Fruit fly (Drosophila melanogaster): Measurements from ENCODE around the gene CG17242.

Gene CG17242

dm6 chr2L:2242139-2242538 lies 26.8 kb downstream of the CG17242 start, which contains the start of gene CG4267 (continued):
- no peak for TF ChIP-seq Spps (tag; optimal IDR thresholded peaks at IDR 0.05)
- no peak for TF ChIP-seq lilli (GFP tag; optimal IDR thresholded peaks at IDR 0.05)
- peak; percentile 40 for TF ChIP-seq gro (GFP tag; optimal IDR thresholded peaks at IDR 0.05)
- no peak for TF ChIP-seq gt (GFP tag; IDR thresholded peaks at IDR 0.05)
- no peak for TF ChIP-seq CG10366 (GFP tag; IDR thresholded peaks at IDR 0.05)
- peak; percentile 32; the same call in 1 of the 3 replicates for TF ChIP-seq Doc3 (GFP tag; IDR thresholded peaks at IDR 0.05; ENCODE audit: partially characterized antibody)
- peak; percentile 27; the same call in 1 of the 3 replicates for TF ChIP-seq Dbx (GFP tag; IDR thresholded peaks at IDR 0.05)
- TF ChIP-seq CG31388 (GFP tag; optimal IDR thresholded peaks at IDR 0.05), result no peak
- peak; percentile 63 for TF ChIP-seq Dll (GFP tag; IDR thresholded peaks at IDR 0.05; ENCODE audit: partially characterized antibody)
- 0 out of 2 replicates have a peak, but pooled peaks have one; percentile 22 for TF ChIP-seq Drgx (GFP tag; IDR thresholded peaks at IDR 0.05)
- TF ChIP-seq pan (optimal IDR thresholded peaks at IDR 0.05), result no peak
- TF ChIP-seq pan (GFP tag; optimal IDR thresholded peaks at IDR 0.05 in 1 of 2, IDR thresholded peaks at IDR 0.05 in 1 of 2), result peak in 1 of 2 experiments; percentile 10
- peak; percentile 60 for TF ChIP-seq chm (GFP tag; IDR thresholded peaks at IDR 0.05)
- peak; percentile 80 for TF ChIP-seq Jarid2 (GFP tag; optimal IDR thresholded peaks at IDR 0.05)
- no peak for TF ChIP-seq CG4730 (GFP tag; IDR thresholded peaks at IDR 0.05)
- TF ChIP-seq CG6175 (GFP tag; IDR thresholded peaks at IDR 0.05), result no peak
- no peak for TF ChIP-seq CG3407 (GFP tag; optimal IDR thresholded peaks at IDR 0.05)
- TF ChIP-seq unc-4 (GFP tag; IDR thresholded peaks at IDR 0.05; ENCODE audit: partially characterized antibody), result peak; percentile 34
- 0 out of 2 replicates have a peak, but pooled peaks have one; percentile 9 for TF ChIP-seq onecut (GFP tag; IDR thresholded peaks at IDR 0.05)
- TF ChIP-seq ken (GFP tag; IDR thresholded peaks at IDR 0.05), result 0 out of 3 replicates have a peak, but pooled peaks have one; percentile 27
- no peak for TF ChIP-seq CG3847 (GFP tag; IDR thresholded peaks at IDR 0.05)
- no peak for TF ChIP-seq Sox102F (GFP tag; optimal IDR thresholded peaks at IDR 0.05)
- TF ChIP-seq zfh1 (GFP tag; IDR thresholded peaks at IDR 0.05), result 0 out of 3 replicates have a peak, but pooled peaks have one; percentile 43
- no peak for TF ChIP-seq CG13123 (GFP tag; optimal IDR thresholded peaks at IDR 0.05)
- TF ChIP-seq ci (GFP tag; IDR thresholded peaks at IDR 0.05), result peak; percentile 52; the same call in 1 of the 3 replicates
- 0 out of 3 replicates have a peak, but pooled peaks have one; percentile 35 for TF ChIP-seq CG11456 (GFP tag; IDR thresholded peaks at IDR 0.05)
- TF ChIP-seq zen2 (GFP tag; IDR thresholded peaks at IDR 0.05; ENCODE audit: partially characterized antibody), result peak; percentile 67; the same call in 2 of the 3 replicates
- TF ChIP-seq hbn (GFP tag; IDR thresholded peaks at IDR 0.05; ENCODE audit: partially characterized antibody), result peak; percentile 50
- TF ChIP-seq Deaf1 (tag; optimal IDR thresholded peaks at IDR 0.05), result peak; percentile 60
- peak; percentile 34; the same call in 1 of the 2 replicates for TF ChIP-seq Bgb (GFP tag; IDR thresholded peaks at IDR 0.05; ENCODE audit: partially characterized antibody)
- TF ChIP-seq CG8281 (tag; optimal IDR thresholded peaks at IDR 0.05), result no peak
- peak; percentile 6; the same call in 1 of the 2 replicates for TF ChIP-seq CG11247 (GFP tag; IDR thresholded peaks at IDR 0.05)
- TF ChIP-seq Med (GFP tag), result peak; percentile 80
- TF ChIP-seq so (GFP tag; IDR thresholded peaks at IDR 0.05), result peak; percentile 19; the same call in 1 of the 3 replicates
- no peak for TF ChIP-seq CG16863 (GFP tag; optimal IDR thresholded peaks at IDR 0.05)
- no peak for TF ChIP-seq fd3F (GFP tag; optimal IDR thresholded peaks at IDR 0.05)
- TF ChIP-seq Atf6 (GFP tag; IDR thresholded peaks at IDR 0.05), result no peak
- no peak for TF ChIP-seq Atf3 (GFP tag; optimal IDR thresholded peaks at IDR 0.05)
- TF ChIP-seq chif (GFP tag; optimal IDR thresholded peaks at IDR 0.05), result no peak
- TF ChIP-seq Trl (optimal IDR thresholded peaks at IDR 0.05), result peak; percentile 90 to 93
- no peak for TF ChIP-seq Trl (GFP tag; optimal IDR thresholded peaks at IDR 0.05)
- no peak for TF ChIP-seq hkb (optimal IDR thresholded peaks at IDR 0.05)
- TF ChIP-seq hkb (GFP tag; IDR thresholded peaks at IDR 0.05), result 0 out of 2 replicates have a peak, but pooled peaks have one; percentile 31
- TF ChIP-seq D19A (tag; optimal IDR thresholded peaks at IDR 0.05), result no peak
- TF ChIP-seq ac (GFP tag; optimal IDR thresholded peaks at IDR 0.05), result no peak
- peak; percentile 64; the same call in 1 of the 2 replicates for TF ChIP-seq CG32532 (GFP tag; IDR thresholded peaks at IDR 0.05)
- TF ChIP-seq lmd (GFP tag; IDR thresholded peaks at IDR 0.05), result 0 out of 2 replicates have a peak, but pooled peaks have one; percentile 10
- TF ChIP-seq chinmo (GFP tag; IDR thresholded peaks at IDR 0.05; ENCODE audit: partially characterized antibody), result peak; percentile 90; the same call in 3 of the 4 replicates
- TF ChIP-seq CG34224 (GFP tag; IDR thresholded peaks at IDR 0.05; ENCODE audit: partially characterized antibody), result peak; percentile 68
- no peak for TF ChIP-seq emc (GFP tag; optimal IDR thresholded peaks at IDR 0.05)
- no peak for TF ChIP-seq zfh2 (GFP tag; optimal IDR thresholded peaks at IDR 0.05)

Measured in whole organism, embryonic.